Worm (Caenorhabditis elegans): ENCODE measurements around the gene F13B12.4.
A peak's percentile ranks its signal among the peaks of the same experiment; 100 is the strongest.

The F13B12.4 gene

ce11 chrIV:10481695-10482094 is 32.0 kb upstream of the F13B12.4 start, which contains the start of gene egl-21:
Gene egl-21 (minus strand): TSS chrIV:10481844.
- TF ChIP-seq dpl-1 (GFP tag; optimal IDR thresholded peaks at IDR 0.05) = peak; percentile 6
- no peak for TF ChIP-seq nhr-111 (GFP tag; optimal IDR thresholded peaks at IDR 0.05)
- peak; percentile 93 for TF ChIP-seq fkh-10 (GFP tag; optimal IDR thresholded peaks at IDR 0.05)
- no peak for TF ChIP-seq Y75B8A.6 (GFP tag; IDR thresholded peaks at IDR 0.05)
- no peak for TF ChIP-seq nhr-28 (tag; optimal IDR thresholded peaks at IDR 0.05)
- peak; percentile 17 for TF ChIP-seq ceh-28 (tag; optimal IDR thresholded peaks at IDR 0.05)
- TF ChIP-seq ceh-82 (tag; optimal IDR thresholded peaks at IDR 0.05) = no peak
- no peak for TF ChIP-seq lin-13 (GFP tag; optimal IDR thresholded peaks at IDR 0.05)
- no peak for TF ChIP-seq attf-4 (tag; optimal IDR thresholded peaks at IDR 0.05)
- no peak for TF ChIP-seq aly-2 (tag; optimal IDR thresholded peaks at IDR 0.05)
- peak; percentile 63 for TF ChIP-seq F37D6.2 (tag; optimal IDR thresholded peaks at IDR 0.05)
- TF ChIP-seq ceh-20 (GFP tag; IDR thresholded peaks at IDR 0.05) = no peak
- no peak for TF ChIP-seq tag-97 (GFP tag; IDR thresholded peaks at IDR 0.05)
- TF ChIP-seq snpc-1.2 (GFP tag; IDR thresholded peaks at IDR 0.05) = no peak
- peak; percentile 19 for TF ChIP-seq hlh-11 (tag; optimal IDR thresholded peaks at IDR 0.05)
- TF ChIP-seq unc-62 (GFP tag; optimal IDR thresholded peaks at IDR 0.05 in 1 of 2) = peak in 1 of 2 experiments; percentile 6
- TF ChIP-seq unc-62 (tag; optimal IDR thresholded peaks at IDR 0.05) = no peak
- peak; percentile 50; the same call in 1 of the 2 replicates for TF ChIP-seq set-16 (GFP tag; IDR thresholded peaks at IDR 0.05)
- no peak for TF ChIP-seq ceh-62 (tag; optimal IDR thresholded peaks at IDR 0.05)
- no peak for TF ChIP-seq zip-11 (GFP tag; IDR thresholded peaks at IDR 0.05)
- no peak for TF ChIP-seq Y105C5A.15 (GFP tag; IDR thresholded peaks at IDR 0.05)
- no peak for TF ChIP-seq ZK546.5 (tag; optimal IDR thresholded peaks at IDR 0.05)
- peak; percentile 82 for TF ChIP-seq rbr-2 (tag; optimal IDR thresholded peaks at IDR 0.05)
- TF ChIP-seq nhr-10 (tag; optimal IDR thresholded peaks at IDR 0.05) = no peak
- TF ChIP-seq hlh-30 (tag; optimal IDR thresholded peaks at IDR 0.05; ENCODE audit: insufficient read depth) = peak; percentile 57
- no peak for TF ChIP-seq daf-19 (GFP tag; conservative IDR thresholded peaks at IDR 0.05)
- TF ChIP-seq dve-1 (tag; optimal IDR thresholded peaks at IDR 0.05; ENCODE audit: insufficient read depth) = no peak
- no peak for TF ChIP-seq sdz-12 (GFP tag; optimal IDR thresholded peaks at IDR 0.05)
- peak; percentile 36; the same call in 1 of the 2 replicates for TF ChIP-seq arid-1 (GFP tag; conservative IDR thresholded peaks at IDR 0.05)
- no peak for TF ChIP-seq nhr-42 (GFP tag; IDR thresholded peaks at IDR 0.05)
- peak; percentile 69 for TF ChIP-seq egl-43 (GFP tag; IDR thresholded peaks at IDR 0.05)
- no peak for TF ChIP-seq zfp-3 (GFP tag; conservative IDR thresholded peaks at IDR 0.05)
- TF ChIP-seq daf-16 (GFP tag; optimal IDR thresholded peaks at IDR 0.05) = no peak
- no peak for TF ChIP-seq daf-16 (tag; optimal IDR thresholded peaks at IDR 0.05)
- TF ChIP-seq F44E2.7 (GFP tag; IDR thresholded peaks at IDR 0.05) = no peak
- TF ChIP-seq unc-39 (tag; optimal IDR thresholded peaks at IDR 0.05) = no peak
- no peak for TF ChIP-seq duxl-1 (tag; optimal IDR thresholded peaks at IDR 0.05; ENCODE audit: poor library complexity)
- TF ChIP-seq mdl-1 (tag; optimal IDR thresholded peaks at IDR 0.05) = peak; percentile 60 to 62
- TF ChIP-seq nhr-102 (tag; optimal IDR thresholded peaks at IDR 0.05) = no peak
- TF ChIP-seq zag-1 (tag; optimal IDR thresholded peaks at IDR 0.05) = no peak
- TF ChIP-seq daf-8 (GFP tag; IDR thresholded peaks at IDR 0.05) = no peak
- TF ChIP-seq ama-1 (optimal IDR thresholded peaks at IDR 0.05) = no peak
- TF ChIP-seq mdt-29 (GFP tag; IDR thresholded peaks at IDR 0.05) = no peak
- peak in 1 of 2 experiments; percentile 57 for TF ChIP-seq hif-1 (tag; optimal IDR thresholded peaks at IDR 0.05)
- TF ChIP-seq R02D3.7 (tag; optimal IDR thresholded peaks at IDR 0.05) = no peak
- no peak for TF ChIP-seq nhr-6 (tag; optimal IDR thresholded peaks at IDR 0.05)
- TF ChIP-seq nhr-41 (GFP tag; IDR thresholded peaks at IDR 0.05) = no peak
- no peak for TF ChIP-seq lir-3 (tag; optimal IDR thresholded peaks at IDR 0.05)
- TF ChIP-seq ZK337.2 (GFP tag; IDR thresholded peaks at IDR 0.05) = no peak
- TF ChIP-seq daf-12 (tag; optimal IDR thresholded peaks at IDR 0.05) = no peak
- peak; percentile 5 to 67 for TF ChIP-seq lsy-2 (tag; optimal IDR thresholded peaks at IDR 0.05)
- TF ChIP-seq saeg-2 (GFP tag; IDR thresholded peaks at IDR 0.05) = no peak
- no peak for TF ChIP-seq mes-2 (tag; optimal IDR thresholded peaks at IDR 0.05; ENCODE audit: poor library complexity, severe bottlenecking)

Measured in whole organism, L4 larva.